Worm (Caenorhabditis elegans) whole organism, young adult: ENCODE results near the gene hlh-14.

Source experiments
- B0019.2 ChIP-seq: fragments of 200-800 bp; sonication (Bioruptor generic); conservative IDR thresholded peaks from 2 replicates; pipeline ENCODE4 v1.3.6; 2022; ENCODE audit warnings: missing genetic modification reagents, missing genetic modification characterization, missing compliant biosample characterization
- B0035.1 ChIP-seq: sonication (generic microtip); optimal IDR thresholded peaks from 2 replicates; lab custom pipeline; 2016; ENCODE audit warnings: missing genetic modification characterization, mild to moderate bottlenecking, missing compliant biosample characterization, missing genotype, missing genetic modification reagents
- B0336.3 ChIP-seq: fragments of 200-800 bp; sonication (Bioruptor generic); IDR thresholded peaks from 2 replicates; pipeline ENCODE4 v1.3.6; 2022; ENCODE audit warnings: missing genetic modification characterization, missing compliant biosample characterization
- C06A6.2 ChIP-seq: fragments of 200-800 bp; sonication (Bioruptor generic); conservative IDR thresholded peaks from 2 replicates; pipeline ENCODE4 v1.3.6; 2022; ENCODE audit warnings: missing genetic modification characterization, missing compliant biosample characterization
- D2030.7 ChIP-seq: fragments of 200-800 bp; sonication (Bioruptor generic); IDR thresholded peaks from 2 replicates; pipeline ENCODE4 v1.3.6; 2022; ENCODE audit warnings: missing genetic modification reagents, missing genetic modification characterization, missing compliant biosample characterization
- F22D6.2 ChIP-seq: sonication (generic microtip); optimal IDR thresholded peaks from 2 replicates; lab custom pipeline; 2016; ENCODE audit warnings: mild to moderate bottlenecking, missing genetic modification characterization, missing compliant biosample characterization
- F33H1.4 ChIP-seq: fragments of 200-800 bp; sonication (Bioruptor generic); IDR thresholded peaks from 2 replicates; pipeline ENCODE4 v1.3.6; 2022; ENCODE audit warnings: missing genetic modification reagents, missing genetic modification characterization, missing compliant biosample characterization
- F55B11.4 ChIP-seq: sonication (generic microtip); optimal IDR thresholded peaks from 2 replicates; lab custom pipeline; 2016; ENCODE audit warnings: missing compliant biosample characterization, missing genetic modification characterization, borderline replicate concordance; ENCODE audit not compliant: insufficient read depth
- F57C9.4 ChIP-seq: sonication (generic microtip); optimal IDR thresholded peaks from 2 replicates; lab custom pipeline; 2017; ENCODE audit warnings: mild to moderate bottlenecking, missing genetic modification characterization, missing compliant biosample characterization
- K12H6.12 ChIP-seq: fragments of 200-800 bp; sonication (Bioruptor generic); optimal IDR thresholded peaks from 2 replicates; lab custom pipeline; 2018; ENCODE audit warnings: mild to moderate bottlenecking, missing genetic modification characterization, missing compliant biosample characterization
- Y53F4B.3 ChIP-seq: fragments of 200-800 bp; sonication (Bioruptor generic); IDR thresholded peaks from 2 replicates; pipeline ENCODE4 v1.3.6; 2022; ENCODE audit warnings: missing genetic modification reagents, missing genetic modification characterization, missing compliant biosample characterization
- Y53G8AR.9 ChIP-seq: fragments of 200-800 bp; sonication (Bioruptor generic); conservative IDR thresholded peaks from 2 replicates; pipeline ENCODE4 v1.3.6; 2022; ENCODE audit warnings: missing genetic modification reagents, missing genetic modification characterization, missing compliant biosample characterization
- Y79H2A.3 ChIP-seq: fragments of 200-800 bp; sonication (Bioruptor generic); conservative IDR thresholded peaks from 2 replicates; pipeline ENCODE4 v1.3.6; 2022; ENCODE audit warnings: missing genetic modification reagents, missing genetic modification characterization, missing compliant biosample characterization
- ama-1 ChIP-seq, 3 experiments: fragments of 150-350 bp in 1 of 3; sonication (generic microtip) in 2 of 3; optimal IDR thresholded peaks; 2 replicates each; lab custom pipeline; 2014 to 2018; ENCODE audit warnings: missing biosample characterization in 2 of 3, missing genetic modification characterization in 2 of 3, missing genetic modification reagents in 2 of 3
- athp-1 ChIP-seq: sonication (generic microtip); optimal IDR thresholded peaks from 2 replicates; lab custom pipeline; 2017; ENCODE audit warnings: mild to moderate bottlenecking, missing genetic modification characterization, missing compliant biosample characterization
- attf-6 ChIP-seq: fragments of 200-800 bp; sonication (Bioruptor generic); IDR thresholded peaks from 2 replicates; pipeline ENCODE4 v1.3.6; 2022; ENCODE audit warnings: missing genetic modification reagents, missing genetic modification characterization, missing compliant biosample characterization
- bed-2 ChIP-seq: fragments of 200-800 bp; sonication (Bioruptor generic); IDR thresholded peaks from 2 replicates; pipeline ENCODE4 v1.3.6; 2022; ENCODE audit warnings: missing genetic modification reagents, missing genetic modification characterization, missing compliant biosample characterization
- ccch-3 ChIP-seq: fragments of 200-800 bp; sonication (Bioruptor generic); optimal IDR thresholded peaks from 2 replicates; lab custom pipeline; 2018; ENCODE audit warnings: mild to moderate bottlenecking, missing genetic modification characterization, missing compliant biosample characterization
- cebp-2 ChIP-seq: fragments of 200-800 bp; sonication (Bioruptor generic); IDR thresholded peaks from 2 replicates; pipeline ENCODE4 v1.3.6; 2022; ENCODE audit warnings: missing genetic modification characterization, missing compliant biosample characterization
- ceh-91 ChIP-seq: fragments of 200-800 bp; sonication (Bioruptor generic); IDR thresholded peaks from 2 replicates; pipeline ENCODE4 v1.3.6; 2022; ENCODE audit warnings: missing genetic modification reagents, missing genetic modification characterization, missing compliant biosample characterization
- dox-1 ChIP-seq: fragments of 200-800 bp; sonication (Bioruptor generic); IDR thresholded peaks from 2 replicates; pipeline ENCODE4 v1.3.6; 2022; ENCODE audit warnings: missing genetic modification reagents, missing genetic modification characterization, missing compliant biosample characterization
- dpff-1 ChIP-seq: sonication (generic microtip); optimal IDR thresholded peaks from 2 replicates; lab custom pipeline; 2017; ENCODE audit warnings: mild to moderate bottlenecking, missing genetic modification characterization, missing compliant biosample characterization
- dpl-1 ChIP-seq: fragments of 150-350 bp; optimal IDR thresholded peaks from 2 replicates; lab custom pipeline; 2014; ENCODE audit warnings: missing biosample characterization, missing genetic modification reagents, missing genetic modification characterization
- egl-44 ChIP-seq: fragments of 200-800 bp; sonication (Bioruptor generic); IDR thresholded peaks from 2 replicates; pipeline ENCODE4 v1.3.6; 2022; ENCODE audit warnings: missing genetic modification reagents, missing genetic modification characterization, missing compliant biosample characterization
- gei-17 ChIP-seq: fragments of 200-800 bp; sonication (Bioruptor generic); optimal IDR thresholded peaks from 2 replicates; lab custom pipeline; 2018; ENCODE audit warnings: mild to moderate bottlenecking, missing genetic modification characterization, missing compliant biosample characterization
- him-1 ChIP-seq: sonication (generic microtip); optimal IDR thresholded peaks from 2 replicates; lab custom pipeline; 2016; ENCODE audit warnings: missing genotype, missing genetic modification reagents, missing genetic modification characterization, missing compliant biosample characterization
- hlh-26 ChIP-seq: fragments of 200-800 bp; sonication (Bioruptor generic); conservative IDR thresholded peaks from 2 replicates; pipeline ENCODE4 v1.3.6; 2022; ENCODE audit warnings: missing genetic modification reagents, missing genetic modification characterization, missing compliant biosample characterization
- let-526 ChIP-seq: fragments of 200-800 bp; sonication (Bioruptor generic); IDR thresholded peaks from 2 replicates; pipeline ENCODE4 v1.3.6; 2022; ENCODE audit warnings: missing genetic modification reagents, missing genetic modification characterization, missing compliant biosample characterization
- let-607 ChIP-seq, 2 experiments: fragments of 200-800 bp in 1 of 2; sonication (Bioruptor generic) in 1 of 2; sonication (generic microtip) in 1 of 2; optimal IDR thresholded peaks; 2 replicates each; lab custom pipeline; 2016 to 2018; ENCODE audit warnings: mild to moderate bottlenecking in 2 of 2, missing compliant biosample characterization in 2 of 2, missing genetic modification characterization in 2 of 2, moderate library complexity in 2 of 2, missing genotype in 1 of 2
- lin-54 ChIP-seq: fragments of 200-800 bp; sonication (Bioruptor generic); optimal IDR thresholded peaks from 2 replicates; lab custom pipeline; 2018; ENCODE audit warnings: mild to moderate bottlenecking, missing genetic modification characterization, missing compliant biosample characterization
- madf-10 ChIP-seq: sonication (generic microtip); optimal IDR thresholded peaks from 2 replicates; lab custom pipeline; 2016; ENCODE audit warnings: mild to moderate bottlenecking, missing genetic modification characterization, missing compliant biosample characterization
- madf-6 ChIP-seq: fragments of 200-800 bp; sonication (Bioruptor generic); IDR thresholded peaks from 2 replicates; pipeline ENCODE4 v1.3.6; 2022; ENCODE audit warnings: missing genetic modification reagents, missing genetic modification characterization, missing compliant biosample characterization
- madf-8 ChIP-seq: fragments of 200-800 bp; sonication (Bioruptor generic); conservative IDR thresholded peaks from 2 replicates; pipeline ENCODE4 v1.3.6; 2022; ENCODE audit warnings: missing genetic modification reagents, missing genetic modification characterization, missing compliant biosample characterization
- mes-4 ChIP-seq: sonication (generic microtip); optimal IDR thresholded peaks from 2 replicates; lab custom pipeline; 2016; ENCODE audit warnings: missing genotype, missing genetic modification characterization, missing compliant biosample characterization
- nfya-1 ChIP-seq: sonication (generic microtip); optimal IDR thresholded peaks from 2 replicates; lab custom pipeline; 2017; ENCODE audit warnings: antibody characterized with exemption, missing compliant biosample characterization, missing genetic modification characterization, borderline replicate concordance; ENCODE audit not compliant: insufficient read depth
- nfya-2 ChIP-seq: fragments of 200-800 bp; sonication (Bioruptor generic); IDR thresholded peaks from 2 replicates; pipeline ENCODE4 v1.3.6; 2022; ENCODE audit warnings: missing genetic modification reagents, missing genetic modification characterization, missing compliant biosample characterization
- nhr-80 ChIP-seq: sonication (generic microtip); optimal IDR thresholded peaks from 2 replicates; lab custom pipeline; 2016; ENCODE audit warnings: missing genetic modification characterization, missing compliant biosample characterization
- pha-4 ChIP-seq: fragments of 150-350 bp; sonication (generic microtip); optimal IDR thresholded peaks from 2 replicates; lab custom pipeline; 2014; ENCODE audit warnings: missing biosample characterization, missing genetic modification reagents, missing genetic modification characterization
- rec-8 ChIP-seq, 2 experiments: sonication (generic microtip); optimal IDR thresholded peaks; 2 replicates each; lab custom pipeline; 2016; ENCODE audit warnings: mild to moderate bottlenecking in 2 of 2, missing genetic modification characterization in 2 of 2, missing genetic modification reagents in 2 of 2, missing genotype in 2 of 2, missing biosample characterization in 1 of 2, missing compliant biosample characterization in 1 of 2, moderate library complexity in 1 of 2
- sea-2 ChIP-seq: fragments of 200-800 bp; sonication (Bioruptor generic); IDR thresholded peaks from 2 replicates; pipeline ENCODE4 v1.3.6; 2022; ENCODE audit warnings: missing genetic modification characterization, missing compliant biosample characterization
- snpc-4 ChIP-seq, 5 experiments: fragments of 150-350 bp in 1 of 5; sonication (generic microtip) in 4 of 5; optimal IDR thresholded peaks; 2 replicates each; lab custom pipeline; 2014 to 2018; ENCODE audit warnings: missing genetic modification characterization in 5 of 5, missing biosample characterization in 3 of 5, antibody characterized with exemption in 2 of 5, mild to moderate bottlenecking in 2 of 5, missing compliant biosample characterization in 2 of 5, missing genotype in 2 of 5, moderate library complexity in 2 of 5, missing genetic modification reagents in 1 of 5
- sptf-2 ChIP-seq: fragments of 200-800 bp; sonication (Bioruptor generic); optimal IDR thresholded peaks from 2 replicates; lab custom pipeline; 2018; ENCODE audit warnings: mild to moderate bottlenecking, missing genetic modification characterization, missing compliant biosample characterization
- tlf-1 ChIP-seq: fragments of 200-800 bp; sonication (Bioruptor generic); optimal IDR thresholded peaks from 2 replicates; lab custom pipeline; 2018; ENCODE audit warnings: mild to moderate bottlenecking, missing genetic modification characterization, missing compliant biosample characterization
- xnd-1 ChIP-seq: sonication (generic microtip); optimal IDR thresholded peaks from 2 replicates; lab custom pipeline; 2016; ENCODE audit warnings: missing genotype, missing genetic modification reagents, missing genetic modification characterization, missing compliant biosample characterization
- ztf-18 ChIP-seq: sonication (generic microtip); optimal IDR thresholded peaks from 2 replicates; lab custom pipeline; 2016; ENCODE audit warnings: missing genotype, mild to moderate bottlenecking, missing genetic modification characterization, missing compliant biosample characterization
- ztf-26 ChIP-seq: sonication (generic microtip); optimal IDR thresholded peaks from 2 replicates; lab custom pipeline; 2017; ENCODE audit warnings: missing genetic modification characterization, missing compliant biosample characterization
- ztf-3 ChIP-seq: fragments of 200-800 bp; sonication (Bioruptor generic); optimal IDR thresholded peaks from 2 replicates; lab custom pipeline; 2018; ENCODE audit warnings: mild to moderate bottlenecking, missing genetic modification characterization, missing compliant biosample characterization
- ztf-6 ChIP-seq: fragments of 200-800 bp; sonication (Bioruptor generic); IDR thresholded peaks from 2 replicates; pipeline ENCODE4 v1.3.6; 2022; ENCODE audit warnings: missing genetic modification reagents, missing genetic modification characterization, missing compliant biosample characterization

hlh-14 gene

ce11 chrII:5688959-5689358, 49.7 kb downstream of the hlh-14 start, which contains the start of gene C25H3.11:
C25H3.11 (minus strand) TSS chrII:5689040.
- TF ChIP-seq cebp-2 (GFP tag; lab: Robert Waterston, UW) (no peak), madf-6 (GFP tag; lab: Robert Waterston, UW) (peak; percentile 12; the same call in 1 of the 2 replicates), ztf-6 (GFP tag; lab: Robert Waterston, UW) (no peak), athp-1 (peak; percentile 17), hlh-26 (GFP tag; lab: Robert Waterston, UW) (no peak), pha-4 (tag; lab: Kevin White, UChicago) (no peak), K12H6.12 (tag; lab: Kevin White, UChicago) (peak; percentile 20), bed-2 (GFP tag; lab: Robert Waterston, UW) (no peak), madf-10 (peak; percentile 10), D2030.7 (0 out of 2 replicates have a peak, but pooled peaks have one; percentile 21), dpff-1 (tag; lab: Kevin White, UChicago) (no peak), sptf-2 (GFP tag; lab: Kevin White, UChicago) (no peak), snpc-4 (GFP tag; optimal IDR thresholded peaks at IDR 0.05; lab: Kevin White, UChicago) (no peak), snpc-4 (tag; optimal IDR thresholded peaks at IDR 0.05; lab: Kevin White, UChicago) (peak in 3 of 4 experiments; percentile 10 to 46 (median 33)), ccch-3 (GFP tag; lab: Kevin White, UChicago) (no peak), attf-6 (GFP tag; lab: Robert Waterston, UW) (no peak), F57C9.4 (tag; lab: Kevin White, UChicago) (no peak), ceh-91 (GFP tag; lab: Robert Waterston, UW) (no peak), F22D6.2 (no peak), him-1 (tag; lab: Kevin White, UChicago) (no peak), F33H1.4 (GFP tag; lab: Robert Waterston, UW) (no peak), madf-8 (no peak), Y53G8AR.9 (GFP tag; lab: Robert Waterston, UW) (peak; percentile 29; the same call in 1 of the 2 replicates), ztf-3 (GFP tag; lab: Kevin White, UChicago) (no peak), Y53F4B.3 (GFP tag; lab: Robert Waterston, UW) (no peak), dpl-1 (GFP tag; lab: Kevin White, UChicago) (no peak), ama-1 (optimal IDR thresholded peaks at IDR 0.05; lab: Kevin White, UChicago) (no peak), ama-1 (GFP tag; optimal IDR thresholded peaks at IDR 0.05; lab: Kevin White, UChicago) (no peak), let-607 (tag; optimal IDR thresholded peaks at IDR 0.05; lab: Kevin White, UChicago) (no peak), egl-44 (GFP tag; lab: Robert Waterston, UW) (no peak), mes-4 (tag; lab: Kevin White, UChicago) (no peak), B0035.1 (no peak), Y79H2A.3 (GFP tag; lab: Robert Waterston, UW) (no peak), B0019.2 (GFP tag; lab: Robert Waterston, UW) (no peak), gei-17 (GFP tag; lab: Kevin White, UChicago) (no peak), nfya-1 (no peak), dox-1 (GFP tag; lab: Robert Waterston, UW) (peak; percentile 71), ztf-18 (peak; percentile 15), lin-54 (GFP tag; lab: Kevin White, UChicago) (no peak), rec-8 (tag; optimal IDR thresholded peaks at IDR 0.05; lab: Kevin White, UChicago) (no peak), B0336.3 (GFP tag; lab: Robert Waterston, UW) (peak; percentile 31), let-526 (no peak), tlf-1 (peak; percentile 21), nhr-80 (tag; lab: Kevin White, UChicago) (peak; percentile 61), sea-2 (no peak), nfya-2 (GFP tag; lab: Robert Waterston, UW) (no peak), xnd-1 (no peak), ztf-26 (tag; lab: Kevin White, UChicago) (no peak), F55B11.4 (tag; lab: Kevin White, UChicago) (no peak), C06A6.2 (GFP tag; lab: Robert Waterston, UW) (no peak)
